Fruit fly (Drosophila melanogaster) whole organism, embryonic: ENCODE measurements around the gene ab.

Experiments used
- ATbp ChIP-seq: fragments of 200-800 bp; sonication (Bioruptor generic); optimal IDR thresholded peaks from 2 replicates; lab custom pipeline; 2017; ENCODE audit warnings: missing biosample characterization, mild to moderate bottlenecking, missing genetic modification characterization, missing genetic modification reagents
- Ada2b ChIP-seq: fragments of 200-800 bp; sonication (Bioruptor generic); IDR thresholded peaks from 2 replicates; pipeline ENCODE4 v1.3.6; 2022; ENCODE audit warnings: missing biosample characterization, missing genetic modification characterization
- Atf-2 ChIP-seq: fragments of 200-800 bp; sonication (Bioruptor generic); optimal IDR thresholded peaks from 2 replicates; lab custom pipeline; 2016; ENCODE audit warnings: missing biosample characterization, missing genetic modification characterization
- B-H1 ChIP-seq: fragments of 200-800 bp; sonication (Bioruptor generic); IDR thresholded peaks from 3 replicates; pipeline ENCODE4 v1.3.6; 2022; ENCODE audit warnings: missing biosample characterization, missing genetic modification characterization
- BEAF-32 ChIP-seq: fragments of 200-800 bp; sonication (Bioruptor generic); optimal IDR thresholded peaks from 3 replicates; lab custom pipeline; 2017; ENCODE audit warnings: missing biosample characterization, missing genetic modification characterization, mild to moderate bottlenecking, moderate library complexity, missing genetic modification reagents
- Bdp1 ChIP-seq: fragments of 200-800 bp; sonication (Bioruptor generic); optimal IDR thresholded peaks from 3 replicates; lab custom pipeline; 2016; ENCODE audit warnings: missing biosample characterization, missing genetic modification characterization
- CG11247 ChIP-seq: fragments of 200-800 bp; sonication (Bioruptor generic); IDR thresholded peaks from 2 replicates; pipeline ENCODE4 v1.3.6; 2022; ENCODE audit warnings: missing biosample characterization, missing genetic modification characterization
- CG11456 ChIP-seq: fragments of 200-800 bp; sonication (Bioruptor generic); IDR thresholded peaks from 3 replicates; pipeline ENCODE4 v1.3.6; 2022; ENCODE audit warnings: missing biosample characterization, missing genetic modification characterization
- CG12219 ChIP-seq: fragments of 200-800 bp; sonication (Bioruptor generic); optimal IDR thresholded peaks from 3 replicates; lab custom pipeline; 2018; ENCODE audit warnings: missing biosample characterization, mild to moderate bottlenecking, missing genetic modification characterization
- CG12744 ChIP-seq: fragments of 200-800 bp; sonication (Bioruptor generic); optimal IDR thresholded peaks from 2 replicates; lab custom pipeline; 2016; ENCODE audit warnings: missing biosample characterization, missing genetic modification characterization
- CG13424 ChIP-seq: fragments of 200-800 bp; sonication (Bioruptor generic); optimal IDR thresholded peaks from 2 replicates; lab custom pipeline; 2019; ENCODE audit warnings: missing biosample characterization, mild to moderate bottlenecking, missing genetic modification characterization, moderate library complexity
- CG13775 ChIP-seq: fragments of 200-800 bp; sonication (Bioruptor generic); optimal IDR thresholded peaks from 3 replicates; lab custom pipeline; 2017; ENCODE audit warnings: missing biosample characterization, mild to moderate bottlenecking, missing genetic modification characterization
- CG15601 ChIP-seq: fragments of 200-800 bp; sonication (Bioruptor generic); optimal IDR thresholded peaks from 3 replicates; lab custom pipeline; 2019; ENCODE audit warnings: missing biosample characterization, mild to moderate bottlenecking, missing genetic modification characterization, moderate library complexity
- CG17385 ChIP-seq: fragments of 200-800 bp; sonication (Bioruptor generic); optimal IDR thresholded peaks from 3 replicates; lab custom pipeline; 2018; ENCODE audit warnings: missing biosample characterization, mild to moderate bottlenecking, missing genetic modification characterization
- CG18599 ChIP-seq: fragments of 200-800 bp; sonication (Bioruptor generic); optimal IDR thresholded peaks from 3 replicates; lab custom pipeline; 2017; ENCODE audit warnings: missing biosample characterization, missing genetic modification characterization, mild to moderate bottlenecking, moderate library complexity, missing genetic modification reagents
- CG2712 ChIP-seq: fragments of 200-800 bp; optimal IDR thresholded peaks from 3 replicates; lab custom pipeline; 2019; ENCODE audit warnings: missing biosample characterization, mild to moderate bottlenecking, missing genetic modification characterization, moderate library complexity
- CG2889 ChIP-seq: fragments of 200-800 bp; sonication (Bioruptor generic); IDR thresholded peaks from 3 replicates; pipeline ENCODE4 v1.3.6; 2022; ENCODE audit warnings: missing biosample characterization, missing genetic modification characterization
- CG31365 ChIP-seq: fragments of 200-800 bp; sonication (Bioruptor generic); optimal IDR thresholded peaks from 2 replicates; lab custom pipeline; 2018; ENCODE audit warnings: missing biosample characterization, mild to moderate bottlenecking, missing genetic modification characterization
- CG32532 ChIP-seq: fragments of 200-800 bp; sonication (Bioruptor generic); IDR thresholded peaks from 2 replicates; pipeline ENCODE4 v1.3.6; 2022; ENCODE audit warnings: missing biosample characterization, missing genetic modification characterization
- CG3847 ChIP-seq: fragments of 200-800 bp; sonication (Bioruptor generic); IDR thresholded peaks from 2 replicates; pipeline ENCODE4 v1.3.6; 2022; ENCODE audit warnings: missing biosample characterization, missing genetic modification characterization
- CG7745 ChIP-seq: fragments of 200-800 bp; sonication (Bioruptor generic); optimal IDR thresholded peaks from 2 replicates; lab custom pipeline; 2018; ENCODE audit warnings: missing biosample characterization, mild to moderate bottlenecking, missing genetic modification characterization, moderate library complexity
- Drgx ChIP-seq: fragments of 200-800 bp; sonication (Bioruptor generic); IDR thresholded peaks from 2 replicates; pipeline ENCODE4 v1.3.6; 2022; ENCODE audit warnings: missing biosample characterization, missing genetic modification characterization
- E2f1 ChIP-seq: fragments of 200-800 bp; sonication (Bioruptor generic); IDR thresholded peaks from 2 replicates; pipeline ENCODE4 v1.3.6; 2022; ENCODE audit warnings: missing biosample characterization, missing genetic modification characterization
- Ets65A ChIP-seq: fragments of 200-800 bp; sonication (Bioruptor generic); peaks from one replicate; lab custom pipeline; 2016; ENCODE audit warnings: missing biosample characterization, missing genetic modification characterization
- Fer2 ChIP-seq: fragments of 200-800 bp; sonication (Bioruptor generic); optimal IDR thresholded peaks from 2 replicates; lab custom pipeline; 2018; ENCODE audit warnings: missing biosample characterization, mild to moderate bottlenecking, missing genetic modification characterization, moderate library complexity
- Gsc ChIP-seq: fragments of 200-800 bp; sonication (Bioruptor generic); IDR thresholded peaks from 2 replicates; pipeline ENCODE4 v1.3.6; 2022; ENCODE audit warnings: missing biosample characterization, missing genetic modification characterization
- Hey ChIP-seq: fragments of 200-800 bp; sonication (Bioruptor generic); optimal IDR thresholded peaks from 3 replicates; lab custom pipeline; 2018; ENCODE audit warnings: missing biosample characterization, mild to moderate bottlenecking, missing genetic modification characterization
- Sox102F ChIP-seq: fragments of 200-800 bp; sonication (Bioruptor generic); optimal IDR thresholded peaks from 2 replicates; lab custom pipeline; 2018; ENCODE audit warnings: missing biosample characterization, mild to moderate bottlenecking, missing genetic modification characterization, moderate library complexity
- Usf ChIP-seq: fragments of 200-800 bp; sonication (Bioruptor generic); optimal IDR thresholded peaks from 2 replicates; lab custom pipeline; 2017; ENCODE audit warnings: missing genotype, missing biosample characterization, missing genetic modification characterization
- abd-A ChIP-seq: fragments of 200-800 bp; sonication (Bioruptor generic); optimal IDR thresholded peaks from 3 replicates; lab custom pipeline; 2019; ENCODE audit warnings: missing biosample characterization, mild to moderate bottlenecking, missing genetic modification characterization, moderate library complexity
- btn ChIP-seq: fragments of 200-800 bp; sonication (Bioruptor generic); optimal IDR thresholded peaks from 2 replicates; lab custom pipeline; 2016; ENCODE audit warnings: missing biosample characterization, missing genetic modification characterization
- chif ChIP-seq, 2 experiments: fragments of 200-800 bp; sonication (Bioruptor generic); optimal IDR thresholded peaks; 3 replicates each; lab custom pipeline; 2016; ENCODE audit warnings: missing biosample characterization in 2 of 2, missing genetic modification characterization in 2 of 2
- dimm ChIP-seq: fragments of 200-800 bp; sonication (Bioruptor generic); IDR thresholded peaks from 2 replicates; pipeline ENCODE4 v1.3.6; 2022; ENCODE audit warnings: missing biosample characterization, missing genetic modification characterization
- fu2 ChIP-seq: fragments of 200-800 bp; sonication (Bioruptor generic); optimal IDR thresholded peaks from 2 replicates; lab custom pipeline; 2016; ENCODE audit warnings: missing biosample characterization, missing genetic modification characterization
- grau ChIP-seq: fragments of 200-800 bp; optimal IDR thresholded peaks from 3 replicates; lab custom pipeline; 2019; ENCODE audit warnings: missing biosample characterization, mild to moderate bottlenecking, missing genetic modification characterization, moderate library complexity
- hb ChIP-seq: fragments of 200-800 bp; sonication (Bioruptor generic); IDR thresholded peaks from 3 replicates; pipeline ENCODE4 v1.3.6; 2022; ENCODE audit warnings: missing biosample characterization, missing genetic modification characterization; ENCODE audit not compliant: partially characterized antibody
- nerfin-1 ChIP-seq: fragments of 200-800 bp; sonication (Bioruptor generic); optimal IDR thresholded peaks from 3 replicates; lab custom pipeline; 2019; ENCODE audit warnings: missing biosample characterization, mild to moderate bottlenecking, missing genetic modification characterization, moderate library complexity
- nmo ChIP-seq: fragments of 200-800 bp; sonication (Bioruptor generic); optimal IDR thresholded peaks from 2 replicates; lab custom pipeline; 2018; ENCODE audit warnings: missing biosample characterization, mild to moderate bottlenecking, missing genetic modification characterization, moderate library complexity
- nom ChIP-seq: fragments of 200-800 bp; sonication (Bioruptor generic); optimal IDR thresholded peaks from 2 replicates; lab custom pipeline; 2017; ENCODE audit warnings: missing biosample characterization, missing genetic modification characterization, mild to moderate bottlenecking, moderate library complexity, missing genetic modification reagents
- ranshi ChIP-seq: fragments of 200-800 bp; sonication (Bioruptor generic); IDR thresholded peaks from 2 replicates; pipeline ENCODE4 v1.3.6; 2022; ENCODE audit warnings: missing biosample characterization, missing genetic modification characterization
- rib ChIP-seq: fragments of 200-800 bp; sonication (Bioruptor generic); IDR thresholded peaks from 2 replicates; pipeline ENCODE4 v1.3.6; 2022; ENCODE audit warnings: missing biosample characterization, missing genetic modification characterization
- row ChIP-seq: fragments of 200-800 bp; sonication (Bioruptor generic); IDR thresholded peaks from 3 replicates; pipeline ENCODE4 v1.3.6; 2022; ENCODE audit warnings: missing biosample characterization, missing genetic modification characterization
- sima ChIP-seq: fragments of 200-800 bp; sonication (Bioruptor generic); optimal IDR thresholded peaks from 2 replicates; lab custom pipeline; 2016; ENCODE audit warnings: missing biosample characterization, missing genetic modification characterization
- slp2 ChIP-seq: fragments of 200-800 bp; sonication (Bioruptor generic); optimal IDR thresholded peaks from 2 replicates; lab custom pipeline; 2016; ENCODE audit warnings: missing biosample characterization, missing genetic modification characterization
- sob ChIP-seq: fragments of 200-800 bp; sonication (Bioruptor generic); IDR thresholded peaks from 2 replicates; pipeline ENCODE4 v1.3.6; 2022; ENCODE audit warnings: missing biosample characterization, missing genetic modification characterization
- ssp ChIP-seq: fragments of 200-800 bp; sonication (Bioruptor generic); IDR thresholded peaks from 2 replicates; pipeline ENCODE4 v1.3.6; 2022; ENCODE audit warnings: missing biosample characterization, missing genetic modification characterization
- ttk ChIP-seq: fragments of 200-800 bp; sonication (Bioruptor generic); IDR thresholded peaks from 2 replicates; pipeline ENCODE4 v2.1.2; 2022; ENCODE audit warnings: missing biosample characterization, missing genetic modification characterization
- vvl ChIP-seq: fragments of 200-800 bp; sonication (Bioruptor generic); IDR thresholded peaks from 2 replicates; pipeline ENCODE4 v1.3.6; 2022; ENCODE audit warnings: missing biosample characterization, missing genetic modification characterization
- wdn ChIP-seq: fragments of 200-800 bp; sonication (Bioruptor generic); IDR thresholded peaks from 2 replicates; pipeline ENCODE4 v1.3.6; 2022; ENCODE audit warnings: missing biosample characterization, missing genetic modification characterization
- zf30C ChIP-seq: fragments of 200-800 bp; sonication (Bioruptor generic); optimal IDR thresholded peaks from 3 replicates; lab custom pipeline; 2018; ENCODE audit warnings: missing biosample characterization, mild to moderate bottlenecking, missing genetic modification characterization

The ab gene

DNA sequence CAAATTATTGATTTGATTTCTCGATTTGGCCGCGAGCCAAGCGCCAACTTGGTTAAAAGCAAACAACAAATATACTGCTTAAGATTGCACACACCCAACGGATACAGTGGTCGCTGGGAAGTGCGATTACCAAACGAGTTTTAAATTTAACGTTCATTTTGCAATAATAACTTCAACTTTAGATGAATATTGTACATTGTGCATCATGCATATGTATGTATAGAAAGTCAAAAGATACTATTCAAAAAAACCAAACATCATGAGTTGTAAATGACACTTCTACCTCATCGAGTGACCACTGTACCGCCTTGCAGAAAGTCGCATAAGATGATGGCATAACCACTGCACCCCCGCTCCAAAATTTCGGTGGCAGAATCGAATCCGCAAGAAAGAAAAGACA is 10.3 kb downstream of the ab start (continued):
- TF ChIP-seq CG2712 (tag; lab: Kevin White, UChicago) = no peak
- 0 out of 2 replicates have a peak, but pooled peaks have one; percentile 11 for TF ChIP-seq Ada2b (GFP tag; lab: Robert Waterston, UW)
- no peak for TF ChIP-seq hb (GFP tag; lab: Robert Waterston, UW)
- TF ChIP-seq Bdp1 (GFP tag; lab: Kevin White, UChicago) = no peak
- no peak for TF ChIP-seq E2f1 (GFP tag; lab: Robert Waterston, UW)
- no peak for TF ChIP-seq nmo
- no peak for TF ChIP-seq Hey
- peak; percentile 51 for TF ChIP-seq Drgx (GFP tag; lab: Robert Waterston, UW)
- TF ChIP-seq CG12744 (GFP tag; lab: Kevin White, UChicago) = no peak
- no peak for TF ChIP-seq btn (GFP tag; lab: Kevin White, UChicago)
- no peak for TF ChIP-seq ssp (GFP tag; lab: Robert Waterston, UW)
- TF ChIP-seq CG15601 (tag; lab: Kevin White, UChicago) = no peak
- no peak for TF ChIP-seq Fer2 (tag; lab: Kevin White, UChicago)
- no peak for TF ChIP-seq CG7745
- TF ChIP-seq CG13775 (GFP tag; lab: Kevin White, UChicago) = no peak
- peak; percentile 4 for TF ChIP-seq CG13424 (tag; lab: Kevin White, UChicago)
- TF ChIP-seq rib (GFP tag; lab: Robert Waterston, UW) = no peak
- 0 out of 3 replicates have a peak, but pooled peaks have one; percentile 39 for TF ChIP-seq row
- no peak for TF ChIP-seq Atf-2 (GFP tag; lab: Kevin White, UChicago)
- TF ChIP-seq BEAF-32 (GFP tag; lab: Kevin White, UChicago) = no peak
- TF ChIP-seq slp2 (GFP tag; lab: Kevin White, UChicago) = no peak
- TF ChIP-seq sob (GFP tag; lab: Robert Waterston, UW) = no peak
- peak; percentile 27 for TF ChIP-seq Sox102F (GFP tag; lab: Kevin White, UChicago)
- TF ChIP-seq grau (tag; lab: Kevin White, UChicago) = peak; percentile 58
- no peak for TF ChIP-seq CG11247 (GFP tag; lab: Robert Waterston, UW)
- TF ChIP-seq CG2889 (GFP tag; lab: Robert Waterston, UW) = no peak
- TF ChIP-seq CG12219 = no peak
- TF ChIP-seq abd-A (tag; lab: Kevin White, UChicago) = no peak
- TF ChIP-seq nerfin-1 (tag; lab: Kevin White, UChicago) = no peak
- TF ChIP-seq Ets65A (GFP tag; lab: Kevin White, UChicago) = peak; percentile 74
- no peak for TF ChIP-seq chif (GFP tag; optimal IDR thresholded peaks at IDR 0.05; lab: Kevin White, UChicago)
- no peak for TF ChIP-seq wdn (GFP tag; lab: Robert Waterston, UW)
- no peak for TF ChIP-seq CG3847 (GFP tag; lab: Robert Waterston, UW)
- no peak for TF ChIP-seq B-H1 (GFP tag; lab: Robert Waterston, UW)
- no peak for TF ChIP-seq sima (GFP tag; lab: Kevin White, UChicago)
- no peak for TF ChIP-seq CG18599 (GFP tag; lab: Kevin White, UChicago)
- TF ChIP-seq fu2 = no peak
- no peak for TF ChIP-seq vvl (GFP tag; lab: Robert Waterston, UW)
- no peak for TF ChIP-seq nom (GFP tag; lab: Kevin White, UChicago)
- 0 out of 2 replicates have a peak, but pooled peaks have one; percentile 13 for TF ChIP-seq ttk (GFP tag; lab: Robert Waterston, UW)
- no peak for TF ChIP-seq zf30C (GFP tag; lab: Kevin White, UChicago)
- TF ChIP-seq ATbp (GFP tag; lab: Kevin White, UChicago) = no peak
- TF ChIP-seq ranshi (GFP tag; lab: Robert Waterston, UW) = no peak
- no peak for TF ChIP-seq dimm (GFP tag; lab: Robert Waterston, UW)
- TF ChIP-seq CG32532 (GFP tag; lab: Robert Waterston, UW) = no peak
- no peak for TF ChIP-seq Usf (GFP tag; lab: Kevin White, UChicago)
- TF ChIP-seq CG17385 (GFP tag; lab: Kevin White, UChicago) = no peak
- TF ChIP-seq CG31365 (tag; lab: Kevin White, UChicago) = no peak
- no peak for TF ChIP-seq CG11456 (GFP tag; lab: Robert Waterston, UW)
- no peak for TF ChIP-seq Gsc (GFP tag; lab: Robert Waterston, UW)
